Worm (Caenorhabditis elegans) whole organism, midembryonic: ENCODE measurements around the gene D2089.3.

Experiments used
- cog-1 ChIP-seq: sonication (generic microtip); optimal IDR thresholded peaks from 2 replicates; lab custom pipeline; 2016; ENCODE audit warnings: missing genetic modification characterization, missing compliant biosample characterization
- med-1 ChIP-seq: sonication (generic microtip); optimal IDR thresholded peaks from 2 replicates; lab custom pipeline; 2017; ENCODE audit warnings: missing genetic modification characterization, mild to moderate bottlenecking, missing compliant biosample characterization, antibody characterized with exemption, missing genetic modification reagents; ENCODE audit not compliant: insufficient read depth

ce11 chrII:10659585-10659984, 5.3 kb downstream of the D2089.3 start:
- TF ChIP-seq cog-1 (tag; lab: Kevin White, UChicago) (no peak), med-1 (GFP tag; lab: Kevin White, UChicago) (no peak)
